Worm (Caenorhabditis elegans): Measurements from ENCODE around the gene ndua-5.

DNA sequence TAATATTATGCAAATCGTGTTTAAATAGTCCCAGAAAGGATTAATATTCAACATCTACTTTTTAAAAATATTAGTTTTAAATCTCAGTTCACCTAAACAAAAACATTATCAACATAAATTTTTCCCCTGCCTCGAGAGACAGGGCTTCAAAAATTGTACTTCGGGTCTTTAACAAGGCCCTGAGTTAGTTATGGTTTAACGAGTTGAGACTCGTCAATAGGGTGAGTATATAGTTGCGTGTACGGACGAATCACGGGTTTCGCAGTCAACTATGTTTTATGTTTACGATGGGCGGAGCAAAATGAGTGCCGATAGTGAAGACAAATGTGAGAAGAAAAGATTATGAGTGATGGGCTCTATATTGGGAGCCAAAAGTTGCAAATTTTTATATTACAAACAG is 13.1 kb downstream of the ndua-5 start:
- no peak for TF ChIP-seq him-1 (tag; optimal IDR thresholded peaks at IDR 0.05)
- no peak for TF ChIP-seq W03F9.2 (tag; optimal IDR thresholded peaks at IDR 0.05)

Data from whole organism, L4/young adult.